Worm (Caenorhabditis elegans) whole organism, midembryonic: Measurements from ENCODE around the gene K01B6.3.

Source experiments
- T22C8.4 ChIP-seq: fragments of 200-800 bp; sonication (Bioruptor generic); IDR thresholded peaks from 2 replicates; pipeline ENCODE4 v1.3.6; 2022; ENCODE audit warnings: missing genetic modification characterization, missing compliant biosample characterization
- cog-1 ChIP-seq: sonication (generic microtip); optimal IDR thresholded peaks from 2 replicates; lab custom pipeline; 2016; ENCODE audit warnings: missing genetic modification characterization, missing compliant biosample characterization
- flt-1 ChIP-seq: fragments of 200-800 bp; sonication (Bioruptor generic); IDR thresholded peaks from 2 replicates; pipeline ENCODE4 v1.3.6; 2022; ENCODE audit warnings: missing genetic modification characterization, missing compliant biosample characterization
- klf-2 ChIP-seq: fragments of 200-800 bp; sonication (Bioruptor generic); conservative IDR thresholded peaks from 2 replicates; pipeline ENCODE4 v1.3.6; 2022; ENCODE audit warnings: missing genetic modification reagents, missing genetic modification characterization, missing compliant biosample characterization
- med-1 ChIP-seq: sonication (generic microtip); optimal IDR thresholded peaks from 2 replicates; lab custom pipeline; 2017; ENCODE audit warnings: missing genetic modification characterization, mild to moderate bottlenecking, missing compliant biosample characterization, antibody characterized with exemption, missing genetic modification reagents; ENCODE audit not compliant: insufficient read depth
- ref-1 ChIP-seq: fragments of 200-800 bp; sonication (Bioruptor generic); conservative IDR thresholded peaks from 2 replicates; pipeline ENCODE4 v1.3.6; 2022; ENCODE audit warnings: missing genetic modification reagents, missing genetic modification characterization, missing compliant biosample characterization
- tab-1 ChIP-seq: fragments of 200-800 bp; sonication (Bioruptor generic); IDR thresholded peaks from 2 replicates; pipeline ENCODE4 v1.3.6; 2022; ENCODE audit warnings: missing genetic modification characterization, missing compliant biosample characterization
- ztf-23 ChIP-seq: fragments of 200-800 bp; sonication (Bioruptor generic); IDR thresholded peaks from 2 replicates; pipeline ENCODE4 v1.3.6; 2022; ENCODE audit warnings: missing genetic modification reagents, missing genetic modification characterization, missing compliant biosample characterization
- ztf-29 ChIP-seq: fragments of 200-800 bp; sonication (Bioruptor generic); IDR thresholded peaks from 2 replicates; pipeline ENCODE4 v1.3.6; 2022; ENCODE audit warnings: missing genetic modification reagents, missing genetic modification characterization, missing compliant biosample characterization

DNA sequence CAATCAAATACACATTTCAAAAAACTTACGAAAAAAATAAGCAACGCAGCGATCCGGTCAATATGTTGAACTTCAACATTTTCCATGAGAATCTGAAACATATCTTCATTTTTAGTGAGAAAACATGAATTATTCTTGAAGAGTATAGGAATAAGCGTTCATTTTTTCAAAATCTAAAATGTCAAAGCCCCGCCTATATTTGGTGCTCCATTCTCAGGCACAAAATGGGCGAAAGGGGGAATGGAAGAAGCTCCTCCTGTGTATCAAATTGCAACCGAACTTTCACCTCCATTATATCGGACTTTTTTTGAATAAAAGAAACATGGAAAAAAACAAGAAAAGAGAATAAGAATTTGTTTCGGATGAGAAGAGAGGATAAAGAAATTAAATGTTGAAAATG, 6.6 kb downstream of the K01B6.3 start, which contains the start of gene srx-45:
- no peak for TF ChIP-seq flt-1
- TF ChIP-seq ztf-23 (GFP tag; lab: Robert Waterston, UW), result no peak
- no peak for TF ChIP-seq cog-1 (tag; lab: Kevin White, UChicago)
- TF ChIP-seq T22C8.4, result no peak
- TF ChIP-seq ref-1, result no peak
- TF ChIP-seq klf-2 (GFP tag; lab: Robert Waterston, UW), result no peak
- TF ChIP-seq ztf-29 (GFP tag; lab: Robert Waterston, UW), result no peak
- no peak for TF ChIP-seq tab-1 (GFP tag; lab: Robert Waterston, UW)
- no peak for TF ChIP-seq med-1 (GFP tag; lab: Kevin White, UChicago)
